Fruit fly (Drosophila melanogaster) whole organism, adult: Measurements from ENCODE around the gene Tdrd3.
A peak's percentile ranks its signal among the peaks of the same experiment; 100 is the strongest.

ENCODE experiments used
- CG14711 ChIP-seq: fragments of 200-800 bp; sonication (Bioruptor generic); optimal IDR thresholded peaks from 2 replicates; lab custom pipeline; 2018; ENCODE audit warnings: missing biosample characterization, mild to moderate bottlenecking, missing genetic modification characterization, moderate library complexity
- Crg-1 ChIP-seq: fragments of 200-800 bp; sonication (Bioruptor generic); optimal IDR thresholded peaks from 2 replicates; lab custom pipeline; 2016; ENCODE audit warnings: missing biosample characterization, missing genetic modification characterization
- kay ChIP-seq: fragments of 200-800 bp; sonication (Bioruptor generic); peaks from one replicate; lab custom pipeline; 2016; ENCODE audit warnings: missing biosample characterization, missing genetic modification characterization, borderline replicate concordance
- tj ChIP-seq: fragments of 200-800 bp; sonication (Bioruptor generic); optimal IDR thresholded peaks from 3 replicates; lab custom pipeline; 2017; ENCODE audit warnings: missing biosample characterization, mild to moderate bottlenecking, missing genetic modification characterization, moderate library complexity

- TF ChIP-seq CG14711 (no peak), tj (no peak), Crg-1 (GFP tag; lab: Kevin White, UChicago) (no peak), kay (GFP tag; lab: Kevin White, UChicago) (peak; percentile 66)
These were observed 4.8 kb upstream of the Tdrd3 start for dm6 chr3L:14781863-14782218.
